Fruit fly (Drosophila melanogaster) whole organism, embryonic: ENCODE data around the gene CG8870.
A peak's percentile ranks its signal among the peaks of the same experiment; 100 is the strongest.

Experiments used
- Awh ChIP-seq: fragments of 200-800 bp; sonication (Bioruptor generic); IDR thresholded peaks from 2 replicates; pipeline ENCODE4, ENCODE4 v1.3.6; 2022; ENCODE audit warnings: missing biosample characterization, missing genetic modification characterization
- Blimp-1 ChIP-seq: fragments of 200-800 bp; sonication (Bioruptor generic); optimal IDR thresholded peaks from 3 replicates; lab custom pipeline; 2018; ENCODE audit warnings: missing biosample characterization, missing genetic modification characterization, mild to moderate bottlenecking, moderate library complexity, missing genetic modification reagents
- CG10979 ChIP-seq: fragments of 200-800 bp; sonication (Bioruptor generic); optimal IDR thresholded peaks from 2 replicates; lab custom pipeline; 2018; ENCODE audit warnings: missing biosample characterization, mild to moderate bottlenecking, missing genetic modification characterization, moderate library complexity
- CG11504 ChIP-seq: fragments of 200-800 bp; sonication (Bioruptor generic); optimal IDR thresholded peaks from 3 replicates; lab custom pipeline; 2019; ENCODE audit warnings: missing biosample characterization, mild to moderate bottlenecking, missing genetic modification characterization, moderate library complexity
- CG14050 ChIP-seq: fragments of 200-800 bp; sonication (Bioruptor generic); IDR thresholded peaks from 3 replicates; pipeline ENCODE4 v1.3.6; 2022; ENCODE audit warnings: missing biosample characterization, missing genetic modification characterization
- CG15601 ChIP-seq: fragments of 200-800 bp; sonication (Bioruptor generic); optimal IDR thresholded peaks from 3 replicates; lab custom pipeline; 2019; ENCODE audit warnings: missing biosample characterization, mild to moderate bottlenecking, missing genetic modification characterization, moderate library complexity
- CG17186 ChIP-seq: fragments of 200-800 bp; sonication (Bioruptor generic); optimal IDR thresholded peaks from 3 replicates; lab custom pipeline; 2017; ENCODE audit warnings: missing biosample characterization, missing genetic modification reagents, missing genetic modification characterization
- CG18476 ChIP-seq: fragments of 200-800 bp; sonication (Bioruptor generic); optimal IDR thresholded peaks from 2 replicates; lab custom pipeline; 2016; ENCODE audit warnings: missing biosample characterization, mild to moderate bottlenecking, missing genetic modification characterization
- CG18599 ChIP-seq: fragments of 200-800 bp; sonication (Bioruptor generic); optimal IDR thresholded peaks from 3 replicates; lab custom pipeline; 2017; ENCODE audit warnings: missing biosample characterization, missing genetic modification characterization, mild to moderate bottlenecking, moderate library complexity, missing genetic modification reagents
- CG2120 ChIP-seq: fragments of 200-800 bp; sonication (Bioruptor generic); optimal IDR thresholded peaks from 3 replicates; lab custom pipeline; 2016; ENCODE audit warnings: missing biosample characterization, missing genetic modification characterization
- CG33557 ChIP-seq: fragments of 200-800 bp; sonication (Bioruptor generic); optimal IDR thresholded peaks from 2 replicates; lab custom pipeline; 2019; ENCODE audit warnings: missing biosample characterization, mild to moderate bottlenecking, missing genetic modification characterization, moderate library complexity
- CG3407 ChIP-seq: fragments of 200-800 bp; sonication (Bioruptor generic); optimal IDR thresholded peaks from 2 replicates; lab custom pipeline; 2018; ENCODE audit warnings: missing biosample characterization, mild to moderate bottlenecking, missing genetic modification characterization
- CG4404 ChIP-seq: fragments of 200-800 bp; sonication (Bioruptor generic); IDR thresholded peaks from 2 replicates; pipeline ENCODE4 v1.3.6; 2022; ENCODE audit warnings: missing biosample characterization, missing genetic modification characterization
- CG4424 ChIP-seq: fragments of 200-800 bp; sonication (Bioruptor generic); optimal IDR thresholded peaks from 3 replicates; lab custom pipeline; 2016; ENCODE audit warnings: missing biosample characterization, missing genetic modification characterization
- CG7556 ChIP-seq: fragments of 200-800 bp; sonication (Bioruptor generic); optimal IDR thresholded peaks from 2 replicates; lab custom pipeline; 2017; ENCODE audit warnings: missing biosample characterization, mild to moderate bottlenecking, missing genetic modification characterization
- CG8089 ChIP-seq: fragments of 200-800 bp; sonication (Bioruptor generic); optimal IDR thresholded peaks from 3 replicates; lab custom pipeline; 2016; ENCODE audit warnings: missing biosample characterization, missing genetic modification characterization
- CG8281 ChIP-seq: fragments of 200-800 bp; sonication (Bioruptor generic); optimal IDR thresholded peaks from 2 replicates; lab custom pipeline; 2018; ENCODE audit warnings: missing biosample characterization, mild to moderate bottlenecking, missing genetic modification characterization, moderate library complexity
- CG8290 ChIP-seq, 3 experiments: fragments of 200-800 bp; sonication (Bioruptor generic); optimal IDR thresholded peaks; 2 replicates each; lab custom pipeline; 2016 to 2019; ENCODE audit warnings: missing biosample characterization in 3 of 3, missing genetic modification characterization in 3 of 3, mild to moderate bottlenecking in 2 of 3, moderate library complexity in 1 of 3
- CoRest ChIP-seq: fragments of 200-800 bp; sonication (Bioruptor generic); optimal IDR thresholded peaks from 3 replicates; lab custom pipeline; 2018; ENCODE audit warnings: missing biosample characterization, mild to moderate bottlenecking, missing genetic modification characterization, moderate library complexity
- Hey ChIP-seq: fragments of 200-800 bp; sonication (Bioruptor generic); optimal IDR thresholded peaks from 3 replicates; lab custom pipeline; 2018; ENCODE audit warnings: missing biosample characterization, mild to moderate bottlenecking, missing genetic modification characterization
- MESR4 ChIP-seq: fragments of 200-800 bp; sonication (Bioruptor generic); optimal IDR thresholded peaks from 2 replicates; lab custom pipeline; 2018; ENCODE audit warnings: missing biosample characterization, mild to moderate bottlenecking, missing genetic modification characterization, moderate library complexity
- Mrtf ChIP-seq: fragments of 200-800 bp; sonication (Bioruptor generic); IDR thresholded peaks from 3 replicates; pipeline ENCODE4 v1.3.6; 2022; ENCODE audit warnings: missing biosample characterization, missing genetic modification characterization
- NC2β ChIP-seq: fragments of 200-800 bp; sonication (Bioruptor generic); optimal IDR thresholded peaks from 2 replicates; lab custom pipeline; 2016; ENCODE audit warnings: missing biosample characterization, missing genetic modification characterization
- Pdp1 ChIP-seq, 2 experiments: fragments of 200-800 bp; sonication (Bioruptor generic); optimal IDR thresholded peaks; 3 replicates each; lab custom pipeline; 2016; ENCODE audit warnings: missing biosample characterization in 2 of 2, missing genetic modification characterization in 2 of 2, mild to moderate bottlenecking in 1 of 2, moderate library complexity in 1 of 2
- Poxn ChIP-seq: fragments of 200-800 bp; sonication (Bioruptor generic); IDR thresholded peaks from 2 replicates; pipeline ENCODE4 v1.3.6; 2022; ENCODE audit warnings: missing biosample characterization, missing genetic modification characterization
- Side ChIP-seq: fragments of 200-800 bp; sonication (Bioruptor generic); optimal IDR thresholded peaks from 2 replicates; lab custom pipeline; 2016; ENCODE audit warnings: missing biosample characterization, missing genetic modification characterization
- Spps ChIP-seq: fragments of 200-800 bp; sonication (Bioruptor generic); optimal IDR thresholded peaks from 2 replicates; lab custom pipeline; 2018; ENCODE audit warnings: missing biosample characterization, mild to moderate bottlenecking, missing genetic modification characterization
- bbx ChIP-seq: fragments of 200-800 bp; sonication (Bioruptor generic); IDR thresholded peaks from 2 replicates; pipeline ENCODE4 v1.3.6; 2022; ENCODE audit warnings: missing biosample characterization, missing genetic modification characterization; ENCODE audit not compliant: partially characterized antibody
- caup ChIP-seq: fragments of 200-800 bp; sonication (Bioruptor generic); optimal IDR thresholded peaks from 3 replicates; lab custom pipeline; 2017; ENCODE audit warnings: missing biosample characterization, mild to moderate bottlenecking, missing genetic modification characterization, moderate library complexity; ENCODE audit not compliant: severe bottlenecking
- chif ChIP-seq, 2 experiments: fragments of 200-800 bp; sonication (Bioruptor generic); optimal IDR thresholded peaks; 3 replicates each; lab custom pipeline; 2016; ENCODE audit warnings: missing biosample characterization in 2 of 2, missing genetic modification characterization in 2 of 2
- chn ChIP-seq: fragments of 200-800 bp; sonication (Bioruptor generic); optimal IDR thresholded peaks from 2 replicates; lab custom pipeline; 2016; ENCODE audit warnings: missing biosample characterization, missing genetic modification characterization
- ems ChIP-seq: fragments of 200-800 bp; sonication (Bioruptor generic); optimal IDR thresholded peaks from 3 replicates; lab custom pipeline; 2016; ENCODE audit warnings: missing biosample characterization, missing genetic modification characterization
- ewg ChIP-seq: fragments of 200-800 bp; sonication (Bioruptor generic); optimal IDR thresholded peaks from 3 replicates; lab custom pipeline; 2017; ENCODE audit warnings: mild to moderate bottlenecking, missing biosample characterization, missing genetic modification reagents, missing genetic modification characterization
- hb ChIP-seq: fragments of 200-800 bp; sonication (Bioruptor generic); IDR thresholded peaks from 3 replicates; pipeline ENCODE4 v1.3.6; 2022; ENCODE audit warnings: missing biosample characterization, missing genetic modification characterization; ENCODE audit not compliant: partially characterized antibody
- insv ChIP-seq, 2 experiments: fragments of 200-800 bp; sonication (Bioruptor generic); optimal IDR thresholded peaks; 3 replicates each; lab custom pipeline; 2016 to 2018; ENCODE audit warnings: missing biosample characterization in 2 of 2, missing genetic modification characterization in 2 of 2
- klu ChIP-seq: fragments of 200-800 bp; sonication (Bioruptor generic); IDR thresholded peaks from 2 replicates; pipeline ENCODE4 v1.3.6; 2022; ENCODE audit warnings: missing biosample characterization, missing genetic modification characterization
- lola ChIP-seq, 3 experiments: fragments of >200 bp in 2 of 3; fragments of 200-800 bp in 1 of 3; sonication (Bioruptor generic) in 1 of 3; optimal IDR thresholded peaks; 2 replicates each; lab custom pipeline; 2017 to 2019; ENCODE audit warnings: missing biosample characterization in 3 of 3, missing genetic modification characterization in 3 of 3, mild to moderate bottlenecking in 1 of 3, moderate library complexity in 1 of 3
- mam ChIP-seq: fragments of 200-800 bp; sonication (Bioruptor generic); optimal IDR thresholded peaks from 3 replicates; lab custom pipeline; 2016; ENCODE audit warnings: missing biosample characterization, missing genetic modification characterization
- pho ChIP-seq: fragments of 200-800 bp; sonication (Bioruptor generic); optimal IDR thresholded peaks from 2 replicates; lab custom pipeline; 2016; ENCODE audit warnings: missing biosample characterization, missing genetic modification characterization
- prd ChIP-seq, 3 experiments: fragments of >200 bp in 2 of 3; fragments of 200-800 bp in 1 of 3; sonication (Bioruptor generic) in 1 of 3; optimal IDR thresholded peaks in 2 of 3; IDR thresholded peaks in 1 of 3; 2 replicates in 2 of 3; 3 replicates in 1 of 3; pipeline versions ENCODE4 v1.3.6 to Lab custom; 2017 to 2022; ENCODE audit warnings: missing biosample characterization in 1 of 3, missing genetic modification characterization in 1 of 3
- pum ChIP-seq: fragments of 200-800 bp; sonication (Bioruptor generic); optimal IDR thresholded peaks from 2 replicates; lab custom pipeline; 2016; ENCODE audit warnings: missing biosample characterization, missing genetic modification characterization
- pzg ChIP-seq: fragments of 200-800 bp; sonication (Bioruptor generic); optimal IDR thresholded peaks from 3 replicates; lab custom pipeline; 2018; ENCODE audit warnings: missing biosample characterization, mild to moderate bottlenecking, missing genetic modification characterization, moderate library complexity
- sc ChIP-seq, 3 experiments: fragments of >200 bp in 2 of 3; fragments of 200-800 bp in 1 of 3; sonication (Bioruptor generic) in 1 of 3; optimal IDR thresholded peaks; 2 replicates in 2 of 3; 3 replicates in 1 of 3; lab custom pipeline; 2017; ENCODE audit warnings: mild to moderate bottlenecking in 1 of 3, missing biosample characterization in 1 of 3, missing genetic modification characterization in 1 of 3, missing genetic modification reagents in 1 of 3
- slbo ChIP-seq: fragments of 200-800 bp; sonication (Bioruptor generic); IDR thresholded peaks from 2 replicates; pipeline ENCODE4 v1.3.6; 2022; ENCODE audit warnings: missing biosample characterization, missing genetic modification characterization
- toy ChIP-seq: fragments of 200-800 bp; sonication (Bioruptor generic); IDR thresholded peaks from 2 replicates; pipeline ENCODE4 v1.3.6; 2022; ENCODE audit warnings: missing biosample characterization, missing genetic modification characterization
- ttk ChIP-seq: fragments of 200-800 bp; sonication (Bioruptor generic); IDR thresholded peaks from 2 replicates; pipeline ENCODE4 v2.1.2; 2022; ENCODE audit warnings: missing biosample characterization, missing genetic modification characterization

Gene CG8870

dm6 chr3R:13381744-13382435 is 2.2 kb downstream of the CG8870 start, which contains the start of the genes mRpS21 and Droj2 (continued):
- TF ChIP-seq Blimp-1 (no peak), CG18476 (GFP tag; lab: Kevin White, UChicago) (peak; percentile 16), sc (optimal IDR thresholded peaks at IDR 0.05; lab: Kevin White, UChicago) (no peak), sc (GFP tag; optimal IDR thresholded peaks at IDR 0.05; lab: Kevin White, UChicago) (no peak), NC2β (peak; percentile 21), CG7556 (GFP tag; lab: Kevin White, UChicago) (peak; percentile 22), Side (no peak), CG8089 (no peak), mam (GFP tag; lab: Kevin White, UChicago) (peak; percentile 61), CG2120 (peak; percentile 83), toy (GFP tag; lab: Robert Waterston, UW) (no peak), CG4404 (GFP tag; lab: Robert Waterston, UW) (no peak), pzg (GFP tag; lab: Kevin White, UChicago) (peak; percentile 89), caup (GFP tag; lab: Kevin White, UChicago) (peak; percentile 19), CG4424 (GFP tag; lab: Kevin White, UChicago) (peak; percentile 36), pho (peak; percentile 66), klu (GFP tag; lab: Robert Waterston, UW) (peak; percentile 35; the same call in 1 of the 2 replicates), CoRest (peak; percentile 82), MESR4 (peak; percentile 74), ewg (peak; percentile 26), ems (GFP tag; lab: Kevin White, UChicago) (peak; percentile 15), CG10979 (tag; lab: Kevin White, UChicago) (peak; percentile 38), Mrtf (GFP tag; lab: Robert Waterston, UW) (no peak), Hey (tag; lab: Kevin White, UChicago) (no peak), slbo (GFP tag; lab: Robert Waterston, UW) (peak; percentile 76), chn (GFP tag; lab: Kevin White, UChicago) (peak; percentile 18), prd (optimal IDR thresholded peaks at IDR 0.05; lab: Kevin White, UChicago) (no peak), prd (GFP tag; IDR thresholded peaks at IDR 0.05; lab: Robert Waterston, UW) (peak; percentile 61), lola (GFP tag; optimal IDR thresholded peaks at IDR 0.05; lab: Kevin White, UChicago) (peak in 1 of 3 experiments; percentile 58), Awh (GFP tag; lab: Robert Waterston, UW) (no peak), CG33557 (GFP tag; lab: Kevin White, UChicago) (peak; percentile 44), CG18599 (GFP tag; lab: Kevin White, UChicago) (no peak), insv (GFP tag; optimal IDR thresholded peaks at IDR 0.05; lab: Kevin White, UChicago) (peak in 1 of 2 experiments; percentile 97), chif (GFP tag; optimal IDR thresholded peaks at IDR 0.05; lab: Kevin White, UChicago) (peak in 1 of 2 experiments; percentile 24), CG15601 (peak; percentile 70), CG11504 (tag; lab: Kevin White, UChicago) (peak; percentile 74), CG8290 (GFP tag; optimal IDR thresholded peaks at IDR 0.05; lab: Kevin White, UChicago) (peak; percentile 28), CG8290 (tag; optimal IDR thresholded peaks at IDR 0.05; lab: Kevin White, UChicago) (peak in 1 of 2 experiments; percentile 17), CG14050 (GFP tag; lab: Robert Waterston, UW) (no peak), pum (GFP tag; lab: Kevin White, UChicago) (peak; percentile 17), CG17186 (GFP tag; lab: Kevin White, UChicago) (no peak), bbx (GFP tag; lab: Robert Waterston, UW) (peak; percentile 20; the same call in 1 of the 2 replicates), CG3407 (GFP tag; lab: Kevin White, UChicago) (no peak), ttk (GFP tag; lab: Robert Waterston, UW) (no peak), Poxn (no peak), CG8281 (tag; lab: Kevin White, UChicago) (no peak), Pdp1 (GFP tag; optimal IDR thresholded peaks at IDR 0.05; lab: Kevin White, UChicago) (peak; percentile 38 to 78), Spps (tag; lab: Kevin White, UChicago) (no peak), hb (GFP tag; lab: Robert Waterston, UW) (no peak)
